Fruit fly (Drosophila melanogaster) Kc167 (cell line): ENCODE measurements around the gene BtbVII.

Experiments used
- Myc ChIP-seq: fragments of >200 bp; optimal IDR thresholded peaks from 2 replicates; lab custom pipeline; 2017; ENCODE audit warnings: missing external identifiers
- Sin3A ChIP-seq: fragments of >200 bp; optimal IDR thresholded peaks from 2 replicates; lab custom pipeline; 2018; ENCODE audit warnings: missing external identifiers
- h ChIP-seq: fragments of >200 bp; optimal IDR thresholded peaks from 3 replicates; lab custom pipeline; 2018; ENCODE audit warnings: missing external identifiers
- insv ChIP-seq: fragments of >200 bp; optimal IDR thresholded peaks from 3 replicates; lab custom pipeline; 2018; ENCODE audit warnings: missing external identifiers
- psq ChIP-seq: fragments of >200 bp; optimal IDR thresholded peaks from 2 replicates; lab custom pipeline; 2017; ENCODE audit warnings: missing external identifiers
- ttk ChIP-seq: sonication (Bioruptor generic); optimal IDR thresholded peaks from 2 replicates; lab custom pipeline; 2017; ENCODE audit warnings: missing external identifiers

The BtbVII gene

DNA sequence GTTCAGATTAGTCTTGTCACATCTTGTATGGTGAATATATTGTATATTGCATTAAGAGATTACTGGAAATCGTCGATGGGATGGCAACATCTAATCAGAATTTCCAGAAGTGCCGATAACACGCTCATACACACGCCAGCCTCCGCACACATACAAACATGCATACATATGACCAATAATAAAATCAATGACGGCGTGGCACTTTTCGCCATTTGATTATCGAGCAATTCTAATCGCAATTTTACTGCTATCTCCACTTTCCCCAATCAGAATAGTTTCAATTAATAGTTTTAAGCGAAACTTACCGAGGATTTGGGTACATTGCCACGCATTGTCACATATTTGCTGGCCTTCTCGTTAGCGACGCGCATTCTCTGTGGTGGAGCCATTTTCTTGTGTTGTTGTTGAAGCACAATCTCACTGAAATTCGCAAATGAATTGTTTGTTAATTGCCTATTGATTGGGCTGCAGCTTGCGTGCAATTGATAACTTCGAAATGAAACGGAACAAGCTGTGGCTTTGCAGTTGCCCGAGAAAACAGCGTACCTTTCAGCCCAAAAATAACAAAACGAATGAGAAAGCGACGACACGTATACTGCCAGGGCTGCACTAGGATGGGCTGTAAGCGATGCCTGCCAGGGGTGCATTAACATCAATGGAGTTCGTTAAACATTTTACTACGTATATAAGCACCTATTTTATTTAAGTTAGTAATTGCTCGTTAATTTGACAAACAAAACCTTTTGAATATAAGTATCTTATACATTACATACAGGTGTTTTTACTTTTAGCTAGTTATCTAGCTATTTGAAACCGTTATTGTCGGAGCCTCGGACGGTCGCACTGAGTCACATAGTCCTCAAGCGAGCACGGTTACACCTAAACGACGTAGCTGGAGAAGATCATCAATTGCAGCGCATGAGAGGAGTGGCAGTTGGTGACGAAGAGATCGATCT, 50.3 kb downstream of the BtbVII start, which contains the start of the genes CG32276 and gry:
Gene CG32276, minus strand, starts transcription at position 601 of the 956 bp plus-strand sequence.
Gene gry, plus strand, starts transcription at position 644 of the 956 bp plus-strand sequence.
- TF ChIP-seq ttk (lab: Kevin White, UChicago) (no peak), Sin3A (lab: Kevin White, UChicago) (no peak), h (lab: Kevin White, UChicago) (no peak), psq (no peak), Myc (lab: Kevin White, UChicago) (no peak), insv (lab: Kevin White, UChicago) (no peak)

- TF ChIP-seq psq: no peak
- TF ChIP-seq Sin3A (lab: Kevin White, UChicago): no peak
- TF ChIP-seq ttk (lab: Kevin White, UChicago): no peak
Measured at dm6 chr3L:3203062-3203461, 54.6 kb downstream of the BtbVII start, which contains the start of gene CG32271. Gene CG32271 (minus strand): TSS chr3L:3203162.

dm6 chr3L:3204348-3204747, 55.9 kb downstream of the BtbVII start, which contains the start of gene CG33159:
Gene CG33159 (minus strand): TSS chr3L:3204448.
- TF ChIP-seq h (lab: Kevin White, UChicago) (no peak), ttk (lab: Kevin White, UChicago) (no peak), Myc (lab: Kevin White, UChicago) (no peak)

- TF ChIP-seq ttk (lab: Kevin White, UChicago) (no peak), Sin3A (lab: Kevin White, UChicago) (no peak), h (lab: Kevin White, UChicago) (no peak), Myc (lab: Kevin White, UChicago) (no peak), psq (no peak), insv (lab: Kevin White, UChicago) (no peak)
Measured at dm6 chr3L:3205349-3205748, 56.9 kb downstream of the BtbVII start, which contains the start of gene CG32277. Gene CG32277 (minus strand): TSS chr3L:3205449.

dm6 chr3L:3206263-3206662, 57.8 kb downstream of the BtbVII start, which contains the start of gene CG33160:
Gene CG33160 (minus strand): TSS chr3L:3206363.
- TF ChIP-seq Sin3A (lab: Kevin White, UChicago) (no peak), h (lab: Kevin White, UChicago) (no peak), ttk (lab: Kevin White, UChicago) (no peak), Myc (lab: Kevin White, UChicago) (no peak), insv (lab: Kevin White, UChicago) (no peak), psq (no peak)
